Fruit fly (Drosophila melanogaster) whole organism: ENCODE data around the gene Spps.

ENCODE experiments used
- CG8478 ChIP-seq: fragments of >200 bp; optimal IDR thresholded peaks from 2 replicates; lab custom pipeline; 2018; ENCODE audit warnings: inconsistent platforms
- Dll ChIP-seq: fragments of >200 bp; optimal IDR thresholded peaks from 2 replicates; lab custom pipeline; 2017
- EcR ChIP-seq, 2 experiments: fragments of >200 bp; optimal IDR thresholded peaks; 2 replicates each; lab custom pipeline; 2017; ENCODE audit warnings: missing biosample characterization in 2 of 2, missing genetic modification characterization in 2 of 2, missing genetic modification reagents in 2 of 2
- pan ChIP-seq: fragments of >200 bp; optimal IDR thresholded peaks from 2 replicates; lab custom pipeline; 2017
- psq ChIP-seq: fragments of >200 bp; optimal IDR thresholded peaks from 2 replicates; lab custom pipeline; 2017
- usp ChIP-seq: fragments of >200 bp; optimal IDR thresholded peaks from 2 replicates; lab custom pipeline; 2017; ENCODE audit warnings: missing biosample characterization, missing genetic modification characterization, mixed read lengths

DNA sequence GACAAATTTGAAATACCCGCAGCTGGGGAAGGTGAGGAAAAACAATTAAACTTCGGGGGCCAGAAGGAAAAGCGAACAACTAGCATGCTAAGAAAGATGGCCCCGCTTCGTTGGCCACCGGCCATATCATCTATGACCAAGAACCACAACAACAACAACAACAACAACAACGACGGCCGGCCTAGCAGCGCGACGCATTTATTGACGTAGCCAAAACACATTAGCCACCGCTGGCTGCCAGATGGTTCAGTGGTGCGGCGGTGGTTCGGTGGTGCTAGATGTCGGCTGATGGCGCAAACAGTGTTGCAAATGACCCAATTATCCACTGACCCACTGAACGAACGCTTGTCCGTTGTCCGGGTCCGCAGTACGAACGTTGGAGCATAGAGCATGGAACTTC, 13.1 kb downstream of the Spps start:
- no peak for TF ChIP-seq EcR (GFP tag; optimal IDR thresholded peaks at IDR 0.05; lab: Kevin White, UChicago)
- no peak for TF ChIP-seq psq (lab: Kevin White, UChicago)
- TF ChIP-seq usp (GFP tag; lab: Kevin White, UChicago), result no peak
- TF ChIP-seq pan (lab: Kevin White, UChicago), result no peak
- TF ChIP-seq Dll, result no peak
- TF ChIP-seq CG8478, result no peak
